Fruit fly (Drosophila melanogaster): Measurements from ENCODE around the gene CG14325.

Gene CG14325

DNA sequence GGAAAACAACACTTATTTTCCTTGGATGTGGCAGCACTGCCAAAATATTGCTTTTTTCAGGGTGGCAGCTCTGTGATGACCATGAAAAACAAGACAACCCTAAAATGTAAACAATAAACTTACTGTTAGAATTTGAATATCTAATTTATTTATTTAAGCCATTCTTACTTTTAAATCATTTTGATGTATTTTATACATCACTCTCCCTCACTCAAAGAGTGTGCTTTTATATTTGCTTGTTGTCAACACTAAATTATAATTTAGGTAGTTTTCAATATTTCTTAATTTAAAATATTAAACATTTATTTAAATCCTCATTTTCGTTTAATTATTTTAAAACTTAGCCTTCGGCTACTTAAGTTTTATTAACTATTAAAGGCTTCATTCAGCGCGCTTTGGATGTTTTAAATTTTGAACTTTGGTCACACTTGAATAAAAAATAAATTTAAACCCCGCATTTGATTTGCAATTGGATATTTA lies 44.0 kb downstream of the CG14325 start, which contains the start of the genes CG7523 and Mps1:
TSS of gene CG7523 (minus strand) at position 39 of the 480 bp plus-strand sequence.
TSS of gene Mps1 (plus strand) at position 415 of the 480 bp plus-strand sequence.
- TF ChIP-seq Sp1 (GFP tag; optimal IDR thresholded peaks at IDR 0.05) (peak; percentile 8), rgr (GFP tag; optimal IDR thresholded peaks at IDR 0.05) (peak; percentile 14), Vsx2 (GFP tag; optimal IDR thresholded peaks at IDR 0.05; ENCODE audit: partially characterized antibody) (peak; percentile 18), Dif (GFP tag; optimal IDR thresholded peaks at IDR 0.05; ENCODE audit: partially characterized antibody) (no peak), Jra (GFP tag; optimal IDR thresholded peaks at IDR 0.05) (peak; percentile 35), foxo (GFP tag; optimal IDR thresholded peaks at IDR 0.05) (peak in 1 of 2 experiments; percentile 26), fru (GFP tag; optimal IDR thresholded peaks at IDR 0.05) (no peak)

DNA sequence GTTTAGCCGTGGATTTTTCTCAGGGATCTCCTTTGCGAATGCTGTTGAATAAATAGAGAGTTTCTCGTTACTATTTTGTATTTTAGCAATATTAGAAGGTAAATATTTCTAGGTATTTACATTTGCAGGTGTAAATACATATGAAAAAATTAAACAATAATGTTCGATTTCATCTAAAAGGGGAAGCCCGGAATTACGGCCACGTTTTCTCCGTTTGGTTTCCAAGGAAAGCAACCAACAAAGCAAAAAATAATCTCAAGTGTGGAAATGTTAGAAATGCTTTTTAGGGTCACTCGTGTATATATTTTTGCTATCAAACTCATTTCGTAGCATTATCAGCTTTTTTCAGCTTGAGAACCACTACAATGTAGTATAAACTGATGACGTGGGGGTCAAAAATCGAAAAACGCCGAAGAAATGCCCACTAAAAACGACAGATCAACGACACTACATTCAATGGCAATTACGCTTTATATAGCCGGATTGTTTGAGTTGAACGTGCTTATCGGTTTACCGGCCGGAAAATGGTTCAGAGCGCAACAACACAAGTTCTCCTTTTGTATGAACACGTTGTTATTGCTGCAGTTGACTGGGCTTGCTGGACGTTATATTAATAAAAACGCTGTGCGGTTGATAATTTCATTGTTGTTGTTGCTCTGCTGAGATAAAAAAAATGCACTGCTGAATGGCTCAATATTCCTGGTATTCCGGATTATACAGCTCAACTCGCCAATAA lies 51.4 kb downstream of the CG14325 start:
- no peak for TF ChIP-seq pan (optimal IDR thresholded peaks at IDR 0.05)
- TF ChIP-seq sage (GFP tag; optimal IDR thresholded peaks at IDR 0.05) = no peak
- TF ChIP-seq lola (GFP tag; optimal IDR thresholded peaks at IDR 0.05) = no peak
- TF ChIP-seq dl (GFP tag; optimal IDR thresholded peaks at IDR 0.05; ENCODE audit: insufficient read depth in 1 of 2, partially characterized antibody in 2 of 2) = no peak
- TF ChIP-seq Rel (GFP tag; optimal IDR thresholded peaks at IDR 0.05) = no peak
- TF ChIP-seq Rel (tag; optimal IDR thresholded peaks at IDR 0.05) = peak; percentile 96
- TF ChIP-seq brk (GFP tag; optimal IDR thresholded peaks at IDR 0.05) = no peak
- no peak for TF ChIP-seq tai (GFP tag; optimal IDR thresholded peaks at IDR 0.05)
- no peak for TF ChIP-seq woc (GFP tag; optimal IDR thresholded peaks at IDR 0.05)
- no peak for TF ChIP-seq Myc (optimal IDR thresholded peaks at IDR 0.05)
